Worm (Caenorhabditis elegans) whole organism, mixed stage, embryonic: ENCODE data around the gene cyp-14A5.

Source experiments
- M03D4.4 ChIP-seq: sonication (generic microtip); optimal IDR thresholded peaks from 2 replicates; lab custom pipeline; 2017; ENCODE audit warnings: mild to moderate bottlenecking, missing genetic modification characterization, missing compliant biosample characterization
- bed-3 ChIP-seq: fragments of 200-800 bp; sonication (Bioruptor generic); optimal IDR thresholded peaks from 3 replicates; lab custom pipeline; 2018; ENCODE audit warnings: mild to moderate bottlenecking, missing genetic modification characterization, moderate library complexity, missing compliant biosample characterization
- blmp-1 ChIP-seq: fragments of 150-350 bp; optimal IDR thresholded peaks from 2 replicates; lab custom pipeline; 2014; ENCODE audit warnings: missing biosample characterization, missing genetic modification characterization
- ceh-39 ChIP-seq: fragments of 150-350 bp; optimal IDR thresholded peaks from 2 replicates; lab custom pipeline; 2014; ENCODE audit warnings: missing biosample characterization, missing genetic modification characterization
- ceh-43 ChIP-seq: fragments of 200-800 bp; sonication (Bioruptor generic); optimal IDR thresholded peaks from 2 replicates; lab custom pipeline; 2018; ENCODE audit warnings: mild to moderate bottlenecking, missing genetic modification characterization, moderate library complexity, missing compliant biosample characterization
- ceh-83 ChIP-seq: fragments of 200-800 bp; sonication (Bioruptor generic); optimal IDR thresholded peaks from 2 replicates; lab custom pipeline; 2018; ENCODE audit warnings: mild to moderate bottlenecking, missing genetic modification characterization, missing compliant biosample characterization
- ces-1 ChIP-seq: fragments of 150-350 bp; optimal IDR thresholded peaks from 2 replicates; lab custom pipeline; 2014; ENCODE audit warnings: missing biosample characterization, missing genetic modification reagents, missing genetic modification characterization
- cnd-1 ChIP-seq: fragments of 200-800 bp; sonication (Bioruptor generic); optimal IDR thresholded peaks from 2 replicates; lab custom pipeline; 2018; ENCODE audit warnings: mild to moderate bottlenecking, missing genetic modification characterization, missing compliant biosample characterization
- drap-1 ChIP-seq: fragments of 200-800 bp; sonication (Bioruptor generic); optimal IDR thresholded peaks from 3 replicates; lab custom pipeline; 2018; ENCODE audit warnings: mild to moderate bottlenecking, missing genetic modification characterization, missing compliant biosample characterization
- elt-1 ChIP-seq: sonication (generic microtip); optimal IDR thresholded peaks from 2 replicates; lab custom pipeline; 2017; ENCODE audit warnings: missing genetic modification characterization, mild to moderate bottlenecking, missing compliant biosample characterization, antibody characterized with exemption, moderate library complexity, borderline replicate concordance; ENCODE audit not compliant: insufficient read depth
- elt-3 ChIP-seq: fragments of 150-350 bp; optimal IDR thresholded peaks from 2 replicates; lab custom pipeline; 2014; ENCODE audit warnings: missing biosample characterization, missing genetic modification characterization
- flh-1 ChIP-seq: fragments of 200-800 bp; sonication (Bioruptor generic); optimal IDR thresholded peaks from 2 replicates; lab custom pipeline; 2018; ENCODE audit warnings: mild to moderate bottlenecking, missing genetic modification characterization, moderate library complexity, missing compliant biosample characterization
- ham-2 ChIP-seq: fragments of 200-800 bp; sonication (Bioruptor generic); optimal IDR thresholded peaks from 2 replicates; lab custom pipeline; 2018; ENCODE audit warnings: mild to moderate bottlenecking, missing genetic modification characterization, missing compliant biosample characterization
- hlh-1 ChIP-seq: fragments of 150-350 bp; optimal IDR thresholded peaks from 2 replicates; lab custom pipeline; 2014; ENCODE audit warnings: missing biosample characterization, missing genetic modification reagents, missing genetic modification characterization
- lin-13 ChIP-seq: fragments of 150-350 bp; optimal IDR thresholded peaks from 2 replicates; lab custom pipeline; 2014; ENCODE audit warnings: missing biosample characterization, missing genetic modification characterization
- lin-32 ChIP-seq: fragments of 200-800 bp; sonication (Bioruptor generic); optimal IDR thresholded peaks from 2 replicates; lab custom pipeline; 2018; ENCODE audit warnings: mild to moderate bottlenecking, missing genetic modification characterization, missing compliant biosample characterization
- lsy-2 ChIP-seq: fragments of 150-350 bp; optimal IDR thresholded peaks from 2 replicates; lab custom pipeline; 2014; ENCODE audit warnings: missing biosample characterization, missing genetic modification characterization
- mab-5 ChIP-seq: fragments of 150-350 bp; optimal IDR thresholded peaks from 2 replicates; lab custom pipeline; 2014; ENCODE audit warnings: missing biosample characterization, missing genetic modification characterization
- mep-1 ChIP-seq: fragments of 150-350 bp; optimal IDR thresholded peaks from 2 replicates; lab custom pipeline; 2017; ENCODE audit warnings: missing biosample characterization, missing genetic modification reagents, missing genetic modification characterization, inconsistent platforms
- mls-2 ChIP-seq: sonication (generic microtip); optimal IDR thresholded peaks from 2 replicates; lab custom pipeline; 2016; ENCODE audit warnings: mild to moderate bottlenecking, missing genetic modification characterization, moderate library complexity, missing compliant biosample characterization
- nhr-12 ChIP-seq: fragments of 150-350 bp; optimal IDR thresholded peaks from 2 replicates; lab custom pipeline; 2014; ENCODE audit warnings: missing biosample characterization, missing genetic modification characterization
- nhr-2 ChIP-seq: fragments of 150-350 bp; optimal IDR thresholded peaks from 2 replicates; lab custom pipeline; 2014; ENCODE audit warnings: missing biosample characterization, missing genetic modification characterization
- nhr-237 ChIP-seq: fragments of 150-350 bp; optimal IDR thresholded peaks from 2 replicates; lab custom pipeline; 2014; ENCODE audit warnings: missing biosample characterization, missing genetic modification characterization
- nhr-28 ChIP-seq: fragments of 150-350 bp; optimal IDR thresholded peaks from 2 replicates; lab custom pipeline; 2014; ENCODE audit warnings: missing biosample characterization, missing genetic modification characterization
- nhr-76 ChIP-seq: sonication (generic microtip); optimal IDR thresholded peaks from 2 replicates; lab custom pipeline; 2017; ENCODE audit warnings: missing biosample characterization, missing genetic modification characterization
- snpc-4 ChIP-seq: fragments of 150-350 bp; optimal IDR thresholded peaks from 2 replicates; lab custom pipeline; 2014; ENCODE audit warnings: missing biosample characterization, missing genetic modification characterization
- sptf-1 ChIP-seq: sonication (generic microtip); optimal IDR thresholded peaks from 2 replicates; lab custom pipeline; 2017; ENCODE audit warnings: mild to moderate bottlenecking, missing genetic modification characterization, moderate library complexity, missing compliant biosample characterization
- tbx-8 ChIP-seq: fragments of 200-800 bp; sonication (Bioruptor generic); optimal IDR thresholded peaks from 2 replicates; lab custom pipeline; 2018; ENCODE audit warnings: mild to moderate bottlenecking, missing genetic modification characterization, moderate library complexity, missing compliant biosample characterization
- unc-39 ChIP-seq: fragments of 150-350 bp; optimal IDR thresholded peaks from 2 replicates; lab custom pipeline; 2014; ENCODE audit warnings: missing biosample characterization, missing genetic modification characterization
- unc-62 ChIP-seq: fragments of 150-350 bp; optimal IDR thresholded peaks from 2 replicates; lab custom pipeline; 2014; ENCODE audit warnings: missing biosample characterization, missing genetic modification reagents, missing genetic modification characterization
- zip-8 ChIP-seq: fragments of 150-350 bp; optimal IDR thresholded peaks from 2 replicates; lab custom pipeline; 2014; ENCODE audit warnings: missing biosample characterization, missing genetic modification characterization
- ztf-11 ChIP-seq: fragments of 150-350 bp; optimal IDR thresholded peaks from 2 replicates; lab custom pipeline; 2014; ENCODE audit warnings: missing biosample characterization, missing genetic modification characterization

Gene cyp-14A5

DNA sequence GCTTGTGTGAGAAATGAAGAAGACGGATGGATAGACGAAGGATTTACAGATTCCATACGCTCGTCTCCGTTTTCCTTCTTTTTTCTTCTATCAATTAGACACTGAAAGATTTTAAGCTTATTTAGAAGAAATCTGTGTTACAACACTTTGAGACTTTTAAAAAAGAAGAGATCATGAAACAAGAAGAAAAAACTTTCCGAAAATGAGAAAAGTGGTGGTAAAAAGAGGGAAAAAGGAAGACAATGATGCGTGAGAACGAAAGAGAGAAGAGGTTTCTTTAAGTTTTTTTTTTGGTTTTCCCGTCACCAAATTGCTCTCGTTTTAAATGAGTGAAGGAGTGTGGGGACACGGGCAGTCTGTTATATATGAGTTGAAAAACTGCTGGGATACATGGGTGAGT lies 30.5 kb upstream of the cyp-14A5 start, which contains the start of gene glc-3:
Gene glc-3, minus strand, starts transcription at position 101 of the 400 bp plus-strand sequence.
- TF ChIP-seq snpc-4 (tag; lab: Kevin White, UChicago) (no peak), mab-5 (tag; lab: Kevin White, UChicago) (no peak), tbx-8 (GFP tag; lab: Kevin White, UChicago) (no peak), nhr-237 (tag; lab: Kevin White, UChicago) (no peak), elt-1 (tag; lab: Kevin White, UChicago) (no peak), ceh-83 (GFP tag; lab: Kevin White, UChicago) (no peak), ceh-39 (tag; lab: Kevin White, UChicago) (no peak), bed-3 (GFP tag; lab: Kevin White, UChicago) (no peak), nhr-76 (tag; lab: Kevin White, UChicago) (no peak), nhr-28 (tag; lab: Kevin White, UChicago) (no peak), unc-62 (GFP tag; lab: Kevin White, UChicago) (no peak), sptf-1 (tag; lab: Kevin White, UChicago) (no peak)

ce11 chrV:5450742-5451141 lies 27.7 kb upstream of the cyp-14A5 start:
- TF ChIP-seq nhr-76 (tag; lab: Kevin White, UChicago) (no peak), unc-62 (GFP tag; lab: Kevin White, UChicago) (no peak), ces-1 (GFP tag; lab: Kevin White, UChicago) (no peak), ceh-43 (GFP tag; lab: Kevin White, UChicago) (no peak), lin-13 (no peak), blmp-1 (no peak), ham-2 (no peak), bed-3 (GFP tag; lab: Kevin White, UChicago) (no peak), nhr-12 (tag; lab: Kevin White, UChicago) (no peak), ceh-39 (tag; lab: Kevin White, UChicago) (no peak), lin-32 (no peak), ztf-11 (no peak), ceh-83 (GFP tag; lab: Kevin White, UChicago) (no peak), unc-39 (tag; lab: Kevin White, UChicago) (no peak), nhr-237 (tag; lab: Kevin White, UChicago) (no peak)

- TF ChIP-seq tbx-8 (GFP tag; lab: Kevin White, UChicago) (no peak), nhr-237 (tag; lab: Kevin White, UChicago) (no peak), nhr-12 (tag; lab: Kevin White, UChicago) (no peak), lin-32 (no peak), snpc-4 (tag; lab: Kevin White, UChicago) (no peak), cnd-1 (tag; lab: Kevin White, UChicago) (no peak), elt-1 (tag; lab: Kevin White, UChicago) (no peak), ceh-43 (GFP tag; lab: Kevin White, UChicago) (no peak), ceh-39 (tag; lab: Kevin White, UChicago) (no peak), zip-8 (tag; lab: Kevin White, UChicago) (no peak), M03D4.4 (tag; lab: Kevin White, UChicago) (no peak), flh-1 (GFP tag; lab: Kevin White, UChicago) (no peak), ham-2 (no peak), nhr-76 (tag; lab: Kevin White, UChicago) (no peak), unc-62 (GFP tag; lab: Kevin White, UChicago) (no peak), nhr-28 (tag; lab: Kevin White, UChicago) (no peak), mep-1 (tag; lab: Kevin White, UChicago) (no peak), drap-1 (GFP tag; lab: Kevin White, UChicago) (no peak), hlh-1 (tag; lab: Kevin White, UChicago) (no peak), elt-3 (tag; lab: Kevin White, UChicago) (no peak)
- TF ChIP-seq, all 35 proteins: peak for 0
Measured at ce11 chrV:5447057-5447456, 24.0 kb upstream of the cyp-14A5 start.

- no peak for TF ChIP-seq ceh-43 (GFP tag; lab: Kevin White, UChicago)
- TF ChIP-seq lsy-2 (tag; lab: Kevin White, UChicago), result no peak
- TF ChIP-seq tbx-8 (GFP tag; lab: Kevin White, UChicago), result no peak
- TF ChIP-seq nhr-28 (tag; lab: Kevin White, UChicago), result no peak
- no peak for TF ChIP-seq sptf-1 (tag; lab: Kevin White, UChicago)
- TF ChIP-seq ham-2, result no peak
- no peak for TF ChIP-seq mab-5 (tag; lab: Kevin White, UChicago)
- TF ChIP-seq M03D4.4 (tag; lab: Kevin White, UChicago), result no peak
- TF ChIP-seq ceh-83 (GFP tag; lab: Kevin White, UChicago), result no peak
- no peak for TF ChIP-seq nhr-12 (tag; lab: Kevin White, UChicago)
- no peak for TF ChIP-seq hlh-1 (tag; lab: Kevin White, UChicago)
- TF ChIP-seq elt-1 (tag; lab: Kevin White, UChicago), result no peak
- TF ChIP-seq mls-2 (tag; lab: Kevin White, UChicago), result no peak
- no peak for TF ChIP-seq bed-3 (GFP tag; lab: Kevin White, UChicago)
- TF ChIP-seq nhr-2 (tag; lab: Kevin White, UChicago), result no peak
Measured at ce11 chrV:5445839-5446238, 22.8 kb upstream of the cyp-14A5 start, which contains the start of gene F08F3.1. Gene F08F3.1, plus strand, starts transcription at chrV:5446139.
